Worm (Caenorhabditis elegans): Measurements from ENCODE around the gene Y15E3A.3.
A peak's percentile ranks its signal among the peaks of the same experiment; 100 is the strongest.

The Y15E3A.3 gene

DNA sequence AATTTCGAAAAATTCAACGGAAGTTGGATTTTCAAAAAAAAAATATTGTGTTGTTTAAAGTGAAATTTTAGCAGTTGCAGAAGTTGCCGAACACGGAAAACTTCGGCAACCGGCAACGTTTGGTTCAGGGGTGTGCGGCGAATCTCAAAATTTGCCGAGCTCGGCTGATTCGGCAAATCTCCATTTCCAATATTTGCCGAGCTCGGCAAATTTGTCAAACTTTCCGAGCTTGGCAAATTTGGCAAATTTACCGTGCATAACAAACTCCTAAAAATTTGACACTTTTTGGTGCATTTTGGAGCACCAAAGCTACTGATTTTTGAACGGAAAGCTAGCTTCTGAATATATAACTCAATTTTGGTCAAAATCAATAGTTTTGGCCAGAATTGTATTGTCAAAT, 4.4 kb downstream of the Y15E3A.3 start:
- TF ChIP-seq unc-39 (tag; optimal IDR thresholded peaks at IDR 0.05) (no peak), nhr-77 (tag; optimal IDR thresholded peaks at IDR 0.05) (no peak), pqm-1 (tag; optimal IDR thresholded peaks at IDR 0.05) (no peak), fos-1 (tag; optimal IDR thresholded peaks at IDR 0.05) (no peak), nhr-76 (tag; optimal IDR thresholded peaks at IDR 0.05) (no peak), zag-1 (tag; optimal IDR thresholded peaks at IDR 0.05) (no peak), nhr-43 (tag; optimal IDR thresholded peaks at IDR 0.05; ENCODE audit: poor library complexity, severe bottlenecking) (no peak), eor-1 (tag; optimal IDR thresholded peaks at IDR 0.05) (no peak), jun-1 (tag; optimal IDR thresholded peaks at IDR 0.05) (no peak), nhr-12 (tag; optimal IDR thresholded peaks at IDR 0.05) (no peak), fkh-10 (GFP tag; optimal IDR thresholded peaks at IDR 0.05) (no peak), fkh-2 (tag; optimal IDR thresholded peaks at IDR 0.05) (no peak), ztf-11 (tag; optimal IDR thresholded peaks at IDR 0.05) (no peak), elt-2 (tag; optimal IDR thresholded peaks at IDR 0.05) (no peak), elt-3 (tag; optimal IDR thresholded peaks at IDR 0.05) (no peak)

DNA sequence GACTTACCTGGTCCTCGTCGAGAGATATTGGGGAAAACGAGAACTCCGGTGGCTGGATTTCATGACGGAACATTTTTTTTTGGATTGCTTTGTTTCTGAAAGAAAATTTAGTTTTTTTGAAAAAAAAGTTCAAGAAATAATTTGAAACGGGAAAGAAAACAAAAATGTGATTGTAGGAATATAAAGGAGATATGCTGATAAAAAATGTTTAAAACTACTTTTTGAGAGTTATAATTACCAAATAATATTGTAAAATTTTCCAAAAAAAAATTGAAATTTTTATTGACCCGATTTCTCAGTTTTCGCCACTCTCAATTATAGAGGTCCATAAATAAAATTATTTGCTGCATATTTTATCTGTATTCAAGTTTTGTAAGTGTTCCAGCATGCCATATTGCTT, 8.5 kb downstream of the Y15E3A.3 start, which contains the start of gene glb-28:
glb-28 (minus strand) TSS at position 101 of the 400 bp plus-strand sequence.
- no peak for TF ChIP-seq fkh-2 (tag; optimal IDR thresholded peaks at IDR 0.05)
- TF ChIP-seq ceh-16 (tag; optimal IDR thresholded peaks at IDR 0.05) = no peak
- no peak for TF ChIP-seq tbx-2 (tag; optimal IDR thresholded peaks at IDR 0.05)
- TF ChIP-seq nhr-28 (tag; optimal IDR thresholded peaks at IDR 0.05) = no peak
- TF ChIP-seq nhr-23 (tag; optimal IDR thresholded peaks at IDR 0.05) = no peak
- no peak for TF ChIP-seq elt-2 (tag; optimal IDR thresholded peaks at IDR 0.05)

DNA sequence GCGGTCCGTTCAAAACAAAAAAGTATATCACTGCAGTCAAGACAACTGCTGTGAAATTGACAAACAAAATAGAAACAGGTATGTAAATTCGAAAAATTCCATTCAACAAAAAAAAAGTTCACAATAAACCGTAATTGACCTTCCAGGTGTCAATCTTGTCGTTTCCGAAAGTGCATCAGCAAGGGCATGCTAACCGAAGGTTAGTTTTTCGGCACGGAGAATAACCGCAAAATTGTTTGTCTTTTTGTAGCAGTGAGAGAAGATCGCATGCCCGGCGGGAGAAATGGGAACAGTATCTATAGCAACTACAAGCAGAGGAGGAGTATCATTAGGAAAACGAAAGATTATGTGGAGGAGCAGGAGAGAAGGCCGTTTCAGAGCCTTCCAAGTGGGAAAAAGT, 12.9 kb downstream of the Y15E3A.3 start:
- TF ChIP-seq nhr-76 (tag; optimal IDR thresholded peaks at IDR 0.05) (no peak), nhr-25 (tag; optimal IDR thresholded peaks at IDR 0.05) (peak; percentile 87)

DNA sequence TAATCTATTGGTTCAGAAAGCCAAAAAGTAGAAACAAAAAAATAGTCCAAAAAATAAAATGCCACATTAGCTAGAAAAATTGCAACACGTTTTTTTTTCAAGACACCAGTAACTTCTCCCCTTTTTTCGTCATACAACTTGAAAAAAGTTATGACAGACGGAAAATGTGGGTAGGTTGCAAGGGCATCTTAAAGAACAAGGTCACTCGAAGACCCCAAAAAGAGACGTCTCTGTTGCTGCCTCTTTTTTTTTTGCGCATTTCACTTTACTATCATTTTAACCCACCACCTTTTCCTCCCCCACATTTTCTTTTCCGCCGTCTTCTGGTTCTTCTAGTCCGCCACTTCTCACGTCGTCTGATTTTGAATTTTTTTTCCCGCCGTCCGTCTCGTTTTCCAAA, 13.5 kb downstream of the Y15E3A.3 start:
- no peak for TF ChIP-seq nhr-11 (tag; optimal IDR thresholded peaks at IDR 0.05)
- peak; percentile 23 for TF ChIP-seq nhr-43 (tag; optimal IDR thresholded peaks at IDR 0.05; ENCODE audit: poor library complexity, severe bottlenecking)
- peak; percentile 23 for TF ChIP-seq lsy-12 (tag; optimal IDR thresholded peaks at IDR 0.05)
- TF ChIP-seq nhr-23 (tag; optimal IDR thresholded peaks at IDR 0.05) = peak; percentile 11
- TF ChIP-seq fos-1 (tag; optimal IDR thresholded peaks at IDR 0.05) = no peak
- TF ChIP-seq egl-5 (tag; optimal IDR thresholded peaks at IDR 0.05) = no peak
- TF ChIP-seq sea-2 (GFP tag; optimal IDR thresholded peaks at IDR 0.05) = no peak
- TF ChIP-seq nhr-25 (tag; optimal IDR thresholded peaks at IDR 0.05) = peak; percentile 58
- TF ChIP-seq lin-15B (tag; optimal IDR thresholded peaks at IDR 0.05) = no peak
- no peak for TF ChIP-seq nfya-1 (tag; optimal IDR thresholded peaks at IDR 0.05; ENCODE audit: insufficient read depth)

DNA sequence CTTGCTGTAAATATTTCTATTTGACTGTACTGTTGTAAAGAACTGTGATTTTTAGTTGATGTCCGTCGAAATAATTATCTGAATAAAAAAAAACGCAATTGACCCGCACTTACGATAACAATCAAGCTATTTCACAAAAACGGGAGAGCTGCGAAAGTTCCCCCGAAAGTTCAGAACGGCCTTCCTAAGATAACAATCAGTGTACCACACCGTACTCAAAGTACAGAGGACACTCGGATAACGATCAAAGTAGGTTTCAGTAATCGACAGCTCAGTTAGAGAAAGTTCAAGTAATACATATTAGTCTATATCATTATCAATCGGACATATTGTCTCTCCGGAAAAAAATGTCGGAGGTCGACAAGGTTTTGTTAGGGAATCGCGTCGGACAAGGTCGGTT, 14.6 kb downstream of the Y15E3A.3 start:
- TF ChIP-seq nhr-28 (tag; optimal IDR thresholded peaks at IDR 0.05) (no peak), lsy-12 (tag; optimal IDR thresholded peaks at IDR 0.05) (peak; percentile 28), ama-1 (optimal IDR thresholded peaks at IDR 0.05) (no peak), nhr-77 (tag; optimal IDR thresholded peaks at IDR 0.05) (no peak), unc-62 (GFP tag; optimal IDR thresholded peaks at IDR 0.05) (no peak), nhr-23 (tag; optimal IDR thresholded peaks at IDR 0.05) (peak; percentile 34), zag-1 (tag; optimal IDR thresholded peaks at IDR 0.05) (no peak), ztf-11 (tag; optimal IDR thresholded peaks at IDR 0.05) (no peak), elt-1 (tag; optimal IDR thresholded peaks at IDR 0.05) (peak; percentile 89), egl-27 (tag; optimal IDR thresholded peaks at IDR 0.05) (no peak), mml-1 (tag; optimal IDR thresholded peaks at IDR 0.05) (no peak), nhr-25 (tag; optimal IDR thresholded peaks at IDR 0.05) (peak; percentile 44), daf-12 (tag; optimal IDR thresholded peaks at IDR 0.05) (no peak), egl-5 (tag; optimal IDR thresholded peaks at IDR 0.05) (no peak), ceh-28 (tag; optimal IDR thresholded peaks at IDR 0.05) (no peak), mdl-1 (tag; optimal IDR thresholded peaks at IDR 0.05) (no peak), pqm-1 (tag; optimal IDR thresholded peaks at IDR 0.05) (no peak), ceh-82 (tag; optimal IDR thresholded peaks at IDR 0.05) (no peak), nhr-76 (tag; optimal IDR thresholded peaks at IDR 0.05) (no peak), lin-15B (tag; optimal IDR thresholded peaks at IDR 0.05) (no peak), tbx-2 (tag; optimal IDR thresholded peaks at IDR 0.05) (no peak), aly-2 (tag; optimal IDR thresholded peaks at IDR 0.05) (no peak), nhr-237 (tag; optimal IDR thresholded peaks at IDR 0.05) (no peak), hmg-11 (tag; optimal IDR thresholded peaks at IDR 0.05) (no peak), ZK546.5 (tag; optimal IDR thresholded peaks at IDR 0.05) (no peak)
